Worm (Caenorhabditis elegans): ENCODE data around the gene grsp-2.

- TF ChIP-seq lin-13 (GFP tag; optimal IDR thresholded peaks at IDR 0.05) (no peak), ama-1 (optimal IDR thresholded peaks at IDR 0.05) (no peak), ztf-7 (tag; optimal IDR thresholded peaks at IDR 0.05) (no peak), nhr-25 (tag; optimal IDR thresholded peaks at IDR 0.05; ENCODE audit: borderline replicate concordance, insufficient read depth) (peak; percentile 94), madf-9 (GFP tag; conservative IDR thresholded peaks at IDR 0.05) (no peak), lim-7 (GFP tag; IDR thresholded peaks at IDR 0.05) (no peak), ceh-32 (tag; optimal IDR thresholded peaks at IDR 0.05; ENCODE audit: poor library complexity) (no peak), unc-39 (tag; optimal IDR thresholded peaks at IDR 0.05) (no peak), attf-4 (tag; optimal IDR thresholded peaks at IDR 0.05) (no peak), daf-8 (GFP tag; IDR thresholded peaks at IDR 0.05) (no peak)
Measured at ce11 chrIV:8793223-8793622, 22.9 kb upstream of the grsp-2 start.

All from whole organism, L4 larva.